Worm (Caenorhabditis elegans) whole organism, midembryonic: ENCODE results near the gene rnp-4.
A peak's percentile ranks its signal among the peaks of the same experiment; 100 is the strongest.

ENCODE experiments used
- T22C8.4 ChIP-seq: fragments of 200-800 bp; sonication (Bioruptor generic); IDR thresholded peaks from 2 replicates; pipeline ENCODE4 v1.3.6; 2022; ENCODE audit warnings: missing genetic modification characterization, missing compliant biosample characterization
- cog-1 ChIP-seq: sonication (generic microtip); optimal IDR thresholded peaks from 2 replicates; lab custom pipeline; 2016; ENCODE audit warnings: missing genetic modification characterization, missing compliant biosample characterization
- flt-1 ChIP-seq: fragments of 200-800 bp; sonication (Bioruptor generic); IDR thresholded peaks from 2 replicates; pipeline ENCODE4 v1.3.6; 2022; ENCODE audit warnings: missing genetic modification characterization, missing compliant biosample characterization
- klf-2 ChIP-seq: fragments of 200-800 bp; sonication (Bioruptor generic); conservative IDR thresholded peaks from 2 replicates; pipeline ENCODE4 v1.3.6; 2022; ENCODE audit warnings: missing genetic modification reagents, missing genetic modification characterization, missing compliant biosample characterization
- med-1 ChIP-seq: sonication (generic microtip); optimal IDR thresholded peaks from 2 replicates; lab custom pipeline; 2017; ENCODE audit warnings: missing genetic modification characterization, mild to moderate bottlenecking, missing compliant biosample characterization, antibody characterized with exemption, missing genetic modification reagents; ENCODE audit not compliant: insufficient read depth
- ref-1 ChIP-seq: fragments of 200-800 bp; sonication (Bioruptor generic); conservative IDR thresholded peaks from 2 replicates; pipeline ENCODE4 v1.3.6; 2022; ENCODE audit warnings: missing genetic modification reagents, missing genetic modification characterization, missing compliant biosample characterization
- tab-1 ChIP-seq: fragments of 200-800 bp; sonication (Bioruptor generic); IDR thresholded peaks from 2 replicates; pipeline ENCODE4 v1.3.6; 2022; ENCODE audit warnings: missing genetic modification characterization, missing compliant biosample characterization
- ztf-23 ChIP-seq: fragments of 200-800 bp; sonication (Bioruptor generic); IDR thresholded peaks from 2 replicates; pipeline ENCODE4 v1.3.6; 2022; ENCODE audit warnings: missing genetic modification reagents, missing genetic modification characterization, missing compliant biosample characterization
- ztf-29 ChIP-seq: fragments of 200-800 bp; sonication (Bioruptor generic); IDR thresholded peaks from 2 replicates; pipeline ENCODE4 v1.3.6; 2022; ENCODE audit warnings: missing genetic modification reagents, missing genetic modification characterization, missing compliant biosample characterization

rnp-4 gene

ce11 chrIII:4434294-4434781, 28.3 kb downstream of the rnp-4 start, which contains the start of gene C28A5.1:
TSS of gene C28A5.1 (minus strand) at chrIII:4434344.
- no peak for TF ChIP-seq tab-1 (GFP tag; lab: Robert Waterston, UW)
- TF ChIP-seq klf-2 (GFP tag; lab: Robert Waterston, UW): no peak
- no peak for TF ChIP-seq ref-1

- TF ChIP-seq T22C8.4 (GFP tag; lab: Robert Waterston, UW) (no peak), flt-1 (GFP tag; lab: Robert Waterston, UW) (no peak), ref-1 (no peak), klf-2 (GFP tag; lab: Robert Waterston, UW) (no peak), ztf-23 (no peak), cog-1 (tag; lab: Kevin White, UChicago) (no peak), med-1 (no peak), ztf-29 (GFP tag; lab: Robert Waterston, UW) (no peak), tab-1 (GFP tag; lab: Robert Waterston, UW) (no peak)
Observed at ce11 chrIII:4435262-4435661, 29.2 kb downstream of the rnp-4 start.

ce11 chrIII:4439493-4439983, 33.5 kb downstream of the rnp-4 start, which contains the start of gene C28A5.2:
TSS of gene C28A5.2 (minus strand) at chrIII:4439543.
- no peak for TF ChIP-seq cog-1 (tag; lab: Kevin White, UChicago)
- TF ChIP-seq ztf-23: no peak
- no peak for TF ChIP-seq ref-1
- no peak for TF ChIP-seq tab-1 (GFP tag; lab: Robert Waterston, UW)
- no peak for TF ChIP-seq T22C8.4 (GFP tag; lab: Robert Waterston, UW)

- TF ChIP-seq ref-1 (no peak), cog-1 (tag; lab: Kevin White, UChicago) (no peak), ztf-23 (no peak), ztf-29 (GFP tag; lab: Robert Waterston, UW) (no peak), klf-2 (GFP tag; lab: Robert Waterston, UW) (no peak), T22C8.4 (GFP tag; lab: Robert Waterston, UW) (no peak), flt-1 (GFP tag; lab: Robert Waterston, UW) (no peak), tab-1 (GFP tag; lab: Robert Waterston, UW) (no peak), med-1 (no peak)
Observed at ce11 chrIII:4441781-4442180, 35.7 kb downstream of the rnp-4 start, which contains the start of gene nex-3. TSS of gene nex-3 (plus strand) at chrIII:4442081.

- TF ChIP-seq T22C8.4 (GFP tag; lab: Robert Waterston, UW): no peak
- no peak for TF ChIP-seq ztf-29 (GFP tag; lab: Robert Waterston, UW)
Observed at ce11 chrIII:4444492-4444891, 38.4 kb downstream of the rnp-4 start.

- no peak for TF ChIP-seq klf-2 (GFP tag; lab: Robert Waterston, UW)
- no peak for TF ChIP-seq ztf-23
- TF ChIP-seq T22C8.4 (GFP tag; lab: Robert Waterston, UW): no peak
- TF ChIP-seq ref-1: no peak
- no peak for TF ChIP-seq ztf-29 (GFP tag; lab: Robert Waterston, UW)
- no peak for TF ChIP-seq med-1
- TF ChIP-seq tab-1 (GFP tag; lab: Robert Waterston, UW): no peak
- TF ChIP-seq flt-1 (GFP tag; lab: Robert Waterston, UW): no peak
- no peak for TF ChIP-seq cog-1 (tag; lab: Kevin White, UChicago)
Observed at ce11 chrIII:4448029-4448428, 41.9 kb downstream of the rnp-4 start.

- TF ChIP-seq med-1 (no peak), ztf-29 (GFP tag; lab: Robert Waterston, UW) (no peak), klf-2 (GFP tag; lab: Robert Waterston, UW) (no peak), tab-1 (GFP tag; lab: Robert Waterston, UW) (no peak), ref-1 (no peak), ztf-23 (no peak), flt-1 (GFP tag; lab: Robert Waterston, UW) (no peak), T22C8.4 (GFP tag; lab: Robert Waterston, UW) (no peak)
Observed at ce11 chrIII:4449357-4449756, 43.3 kb downstream of the rnp-4 start.

ce11 chrIII:4449893-4450579, 44.0 kb downstream of the rnp-4 start, which contains the start of gene ceh-43:
TSS of gene ceh-43 (minus strand) at chrIII:4449943.
- TF ChIP-seq flt-1 (GFP tag; lab: Robert Waterston, UW): no peak
- no peak for TF ChIP-seq T22C8.4 (GFP tag; lab: Robert Waterston, UW)
- no peak for TF ChIP-seq ref-1
- TF ChIP-seq klf-2 (GFP tag; lab: Robert Waterston, UW): no peak
- TF ChIP-seq ztf-23: no peak
- TF ChIP-seq tab-1 (GFP tag; lab: Robert Waterston, UW): no peak
- no peak for TF ChIP-seq cog-1 (tag; lab: Kevin White, UChicago)

- TF ChIP-seq ztf-23 (0 out of 2 replicates have a peak, but pooled peaks have one; percentile 5), flt-1 (GFP tag; lab: Robert Waterston, UW) (0 out of 2 replicates have a peak, but pooled peaks have one; percentile 13), tab-1 (GFP tag; lab: Robert Waterston, UW) (peak; percentile 49; the same call in 1 of the 2 replicates), T22C8.4 (GFP tag; lab: Robert Waterston, UW) (no peak), med-1 (no peak), klf-2 (GFP tag; lab: Robert Waterston, UW) (no peak), ztf-29 (GFP tag; lab: Robert Waterston, UW) (no peak), cog-1 (tag; lab: Kevin White, UChicago) (no peak), ref-1 (no peak)
Observed at ce11 chrIII:4450773-4451423, 44.8 kb downstream of the rnp-4 start.

- TF ChIP-seq ztf-29 (GFP tag; lab: Robert Waterston, UW) (no peak), ztf-23 (no peak), klf-2 (GFP tag; lab: Robert Waterston, UW) (no peak), med-1 (no peak)
Observed at ce11 chrIII:4452749-4453148, 46.7 kb downstream of the rnp-4 start.
